Worm (Caenorhabditis elegans) whole organism, L3 larva: ENCODE results near the gene tam-1.

ENCODE experiments used
- aly-2 ChIP-seq: fragments of 150-350 bp; optimal IDR thresholded peaks from 2 replicates; lab custom pipeline; 2014; ENCODE audit warnings: missing biosample characterization, missing genetic modification characterization
- fos-1 ChIP-seq: fragments of 150-350 bp; optimal IDR thresholded peaks from 2 replicates; lab custom pipeline; 2014; ENCODE audit warnings: missing biosample characterization, missing genetic modification characterization
- jun-1 ChIP-seq: fragments of 150-350 bp; optimal IDR thresholded peaks from 2 replicates; lab custom pipeline; 2014; ENCODE audit warnings: missing biosample characterization, missing genetic modification reagents, missing genetic modification characterization
- lsy-12 ChIP-seq: sonication (generic microtip); optimal IDR thresholded peaks from 2 replicates; lab custom pipeline; 2016; ENCODE audit warnings: mild to moderate bottlenecking, missing genetic modification characterization, missing compliant biosample characterization
- skn-1 ChIP-seq: fragments of 150-350 bp; optimal IDR thresholded peaks from 2 replicates; lab custom pipeline; 2014; ENCODE audit warnings: missing biosample characterization, missing genetic modification characterization
- unc-62 ChIP-seq: fragments of 150-350 bp; sonication (generic microtip); optimal IDR thresholded peaks from 4 replicates; lab custom pipeline; 2014; ENCODE audit warnings: missing biosample characterization, missing genetic modification reagents, missing genetic modification characterization
- zag-1 ChIP-seq: fragments of 150-350 bp; optimal IDR thresholded peaks from 2 replicates; lab custom pipeline; 2014; ENCODE audit warnings: missing biosample characterization, missing genetic modification characterization

DNA sequence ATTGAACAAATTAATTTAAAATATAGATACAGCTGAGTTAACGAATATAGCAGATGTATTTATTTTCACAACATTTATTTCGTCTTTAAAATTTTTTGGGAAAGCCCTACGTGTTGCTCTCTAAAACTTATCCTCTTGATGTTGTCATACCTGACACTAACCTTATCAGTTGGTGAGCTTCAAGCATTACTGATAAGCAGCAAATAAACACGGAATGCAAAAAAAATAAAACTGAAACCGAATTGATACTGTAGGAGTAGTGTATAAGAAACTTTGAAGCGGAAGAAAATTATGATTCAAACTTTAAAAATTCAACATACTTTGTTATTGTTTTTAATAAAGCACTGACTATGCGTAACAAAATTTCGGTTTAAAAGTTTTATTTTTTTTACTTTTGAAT lies 27.8 kb downstream of the tam-1 start:
- TF ChIP-seq skn-1 (tag; lab: Kevin White, UChicago) (no peak), jun-1 (tag; lab: Kevin White, UChicago) (no peak), unc-62 (GFP tag; lab: Kevin White, UChicago) (no peak), lsy-12 (no peak), fos-1 (tag; lab: Kevin White, UChicago) (no peak), aly-2 (no peak), zag-1 (tag; lab: Kevin White, UChicago) (no peak)
